Worm (Caenorhabditis elegans): ENCODE measurements around the gene E02C12.8.
"Not testable (repeated sequence)": the region's sequence is repeated elsewhere in the genome, so short reads cannot be mapped to it uniquely, and the experiment has no call there.

The E02C12.8 gene

ce11 chrV:9373473-9373872 is at the start of gene E02C12.8:
Gene E02C12.8, minus strand, starts transcription at chrV:9373613.
- no peak for TF ChIP-seq unc-62 (GFP tag; optimal IDR thresholded peaks at IDR 0.05)

- no peak for TF ChIP-seq unc-62 (GFP tag; optimal IDR thresholded peaks at IDR 0.05)
Observed at ce11 chrV:9422745-9423144, 49.3 kb upstream of the E02C12.8 start.

ce11 chrV:9416624-9417023 is 43.2 kb upstream of the E02C12.8 start, which contains the start of gene F36D4.1:
Gene F36D4.1, plus strand, starts transcription at chrV:9416924.
- TF ChIP-seq unc-62 (GFP tag; optimal IDR thresholded peaks at IDR 0.05) = no peak

- TF ChIP-seq unc-62 (GFP tag; optimal IDR thresholded peaks at IDR 0.05) = no peak
Observed at ce11 chrV:9414516-9414915, 41.1 kb upstream of the E02C12.8 start, which contains the start of gene F36D4.4. Gene F36D4.4, minus strand, starts transcription at chrV:9414616.

ce11 chrV:9408869-9409268 is 35.5 kb upstream of the E02C12.8 start:
- TF ChIP-seq unc-62 (GFP tag; optimal IDR thresholded peaks at IDR 0.05) = no peak

ce11 chrV:9406890-9407289 is 33.5 kb upstream of the E02C12.8 start:
- TF ChIP-seq unc-62 (GFP tag; optimal IDR thresholded peaks at IDR 0.05) = no peak

ce11 chrV:9399886-9400373 is 26.5 kb upstream of the E02C12.8 start, which contains the start of gene trpp-4:
Gene trpp-4, plus strand, starts transcription at chrV:9400327.
- no peak for TF ChIP-seq unc-62 (GFP tag; optimal IDR thresholded peaks at IDR 0.05)

- TF ChIP-seq unc-62 (GFP tag; optimal IDR thresholded peaks at IDR 0.05) = no peak
Observed at ce11 chrV:9394938-9395639, 21.7 kb upstream of the E02C12.8 start.

- TF ChIP-seq unc-62 (GFP tag; optimal IDR thresholded peaks at IDR 0.05) = no peak
Observed at ce11 chrV:9391959-9392358, 18.5 kb upstream of the E02C12.8 start.

ce11 chrV:9386143-9386542 is 12.7 kb upstream of the E02C12.8 start, which contains the start of gene hum-2:
Gene hum-2, plus strand, starts transcription at chrV:9386175.
- no peak for TF ChIP-seq unc-62 (GFP tag; optimal IDR thresholded peaks at IDR 0.05)

ce11 chrV:9384949-9385348 is 11.5 kb upstream of the E02C12.8 start:
- TF ChIP-seq unc-62 (GFP tag; optimal IDR thresholded peaks at IDR 0.05) = no peak

ce11 chrV:9384359-9384758 is 10.9 kb upstream of the E02C12.8 start:
- no peak for TF ChIP-seq unc-62 (GFP tag; optimal IDR thresholded peaks at IDR 0.05)

- no peak for TF ChIP-seq unc-62 (GFP tag; optimal IDR thresholded peaks at IDR 0.05)
Observed at ce11 chrV:9382538-9383328, 9.3 kb upstream of the E02C12.8 start.

ce11 chrV:9381846-9382363 is 8.5 kb upstream of the E02C12.8 start, which contains the start of gene E02C12.12:
Gene E02C12.12, minus strand, starts transcription at chrV:9382313.
- TF ChIP-seq unc-62 (GFP tag; optimal IDR thresholded peaks at IDR 0.05) = no peak

- TF ChIP-seq unc-62 (GFP tag; optimal IDR thresholded peaks at IDR 0.05) = not testable (repeated sequence)
Observed at ce11 chrV:9379808-9380207, 6.4 kb upstream of the E02C12.8 start, which contains the start of gene E02C12.11. Gene E02C12.11, minus strand, starts transcription at chrV:9379908.

- no peak for TF ChIP-seq unc-62 (GFP tag; optimal IDR thresholded peaks at IDR 0.05)
Observed at ce11 chrV:9378335-9378734, 4.9 kb upstream of the E02C12.8 start, which contains the start of gene E02C12.10. Gene E02C12.10, minus strand, starts transcription at chrV:9378409.
